Fruit fly (Drosophila melanogaster) whole organism, embryonic: ENCODE results near the gene CG8891.
A peak's percentile ranks its signal among the peaks of the same experiment; 100 is the strongest.

Experiments
- Ada2b ChIP-seq: fragments of 200-800 bp; sonication (Bioruptor generic); IDR thresholded peaks from 2 replicates; pipeline ENCODE4 v1.3.6; 2022; ENCODE audit warnings: missing biosample characterization, missing genetic modification characterization
- Blimp-1 ChIP-seq: fragments of 200-800 bp; sonication (Bioruptor generic); optimal IDR thresholded peaks from 3 replicates; lab custom pipeline; 2018; ENCODE audit warnings: missing biosample characterization, missing genetic modification characterization, mild to moderate bottlenecking, moderate library complexity, missing genetic modification reagents
- CG10267 ChIP-seq: fragments of 200-800 bp; sonication (Bioruptor generic); optimal IDR thresholded peaks from 2 replicates; lab custom pipeline; 2018; ENCODE audit warnings: missing biosample characterization, mild to moderate bottlenecking, missing genetic modification characterization, moderate library complexity
- CG10565 ChIP-seq: fragments of 200-800 bp; sonication (Bioruptor generic); optimal IDR thresholded peaks from 3 replicates; lab custom pipeline; 2016; ENCODE audit warnings: missing biosample characterization, mild to moderate bottlenecking, missing genetic modification characterization
- CG12155 ChIP-seq: fragments of 200-800 bp; sonication (Bioruptor generic); optimal IDR thresholded peaks from 3 replicates; lab custom pipeline; 2016; ENCODE audit warnings: missing biosample characterization, missing genetic modification characterization
- CG12299 ChIP-seq: fragments of 200-800 bp; sonication (Bioruptor generic); optimal IDR thresholded peaks from 2 replicates; lab custom pipeline; 2018; ENCODE audit warnings: missing biosample characterization, mild to moderate bottlenecking, missing genetic modification characterization
- CG12769 ChIP-seq: fragments of 200-800 bp; sonication (Bioruptor generic); optimal IDR thresholded peaks from 2 replicates; lab custom pipeline; 2019; ENCODE audit warnings: missing biosample characterization, mild to moderate bottlenecking, missing genetic modification characterization, moderate library complexity
- CG13123 ChIP-seq: fragments of 200-800 bp; sonication (Bioruptor generic); optimal IDR thresholded peaks from 2 replicates; lab custom pipeline; 2016; ENCODE audit warnings: missing biosample characterization, missing genetic modification characterization
- CG13424 ChIP-seq: fragments of 200-800 bp; sonication (Bioruptor generic); optimal IDR thresholded peaks from 2 replicates; lab custom pipeline; 2019; ENCODE audit warnings: missing biosample characterization, mild to moderate bottlenecking, missing genetic modification characterization, moderate library complexity
- CG14014 ChIP-seq: fragments of 200-800 bp; sonication (Bioruptor generic); IDR thresholded peaks from 2 replicates; pipeline ENCODE4 v1.3.6; 2022; ENCODE audit warnings: missing biosample characterization, missing genetic modification characterization
- CG15696 ChIP-seq: fragments of 200-800 bp; sonication (Bioruptor generic); optimal IDR thresholded peaks from 2 replicates; lab custom pipeline; 2019; ENCODE audit warnings: missing biosample characterization, mild to moderate bottlenecking, missing genetic modification characterization, moderate library complexity
- CG16779 ChIP-seq: fragments of 200-800 bp; sonication (Bioruptor generic); IDR thresholded peaks from 2 replicates; pipeline ENCODE4 v1.3.6; 2022; ENCODE audit warnings: missing biosample characterization, missing genetic modification characterization
- CG17829 ChIP-seq: fragments of 200-800 bp; optimal IDR thresholded peaks from 2 replicates; lab custom pipeline; 2019; ENCODE audit warnings: missing biosample characterization, mild to moderate bottlenecking, missing genetic modification characterization, moderate library complexity
- CG18599 ChIP-seq: fragments of 200-800 bp; sonication (Bioruptor generic); optimal IDR thresholded peaks from 3 replicates; lab custom pipeline; 2017; ENCODE audit warnings: missing biosample characterization, missing genetic modification characterization, mild to moderate bottlenecking, moderate library complexity, missing genetic modification reagents
- CG2199 ChIP-seq: fragments of 200-800 bp; sonication (Bioruptor generic); IDR thresholded peaks from 3 replicates; pipeline ENCODE4 v1.3.6; 2022; ENCODE audit warnings: missing biosample characterization, missing genetic modification characterization
- CG33213 ChIP-seq: fragments of 200-800 bp; sonication (Bioruptor generic); optimal IDR thresholded peaks from 3 replicates; lab custom pipeline; 2016; ENCODE audit warnings: missing biosample characterization, missing genetic modification characterization
- CG3838 ChIP-seq: fragments of 200-800 bp; sonication (Bioruptor generic); optimal IDR thresholded peaks from 3 replicates; lab custom pipeline; 2016; ENCODE audit warnings: missing biosample characterization, missing genetic modification characterization
- CG5953 ChIP-seq: fragments of 200-800 bp; sonication (Bioruptor generic); IDR thresholded peaks from 2 replicates; pipeline ENCODE4 v1.3.6; 2022; ENCODE audit warnings: missing biosample characterization, missing genetic modification characterization
- CG8281 ChIP-seq: fragments of 200-800 bp; sonication (Bioruptor generic); optimal IDR thresholded peaks from 2 replicates; lab custom pipeline; 2018; ENCODE audit warnings: missing biosample characterization, mild to moderate bottlenecking, missing genetic modification characterization, moderate library complexity
- CG9609 ChIP-seq: fragments of 200-800 bp; sonication (Bioruptor generic); optimal IDR thresholded peaks from 3 replicates; lab custom pipeline; 2016; ENCODE audit warnings: missing biosample characterization, missing genetic modification characterization
- Camta ChIP-seq: fragments of 200-800 bp; sonication (Bioruptor generic); optimal IDR thresholded peaks from 2 replicates; lab custom pipeline; 2016; ENCODE audit warnings: missing biosample characterization, missing genetic modification characterization
- Doc2 ChIP-seq: fragments of 200-800 bp; sonication (Bioruptor generic); IDR thresholded peaks from 2 replicates; pipeline ENCODE4 v1.3.6; 2022; ENCODE audit warnings: missing biosample characterization, missing genetic modification characterization
- Gsc ChIP-seq: fragments of 200-800 bp; sonication (Bioruptor generic); IDR thresholded peaks from 2 replicates; pipeline ENCODE4 v1.3.6; 2022; ENCODE audit warnings: missing biosample characterization, missing genetic modification characterization
- HLH3B ChIP-seq: fragments of 200-800 bp; sonication (Bioruptor generic); IDR thresholded peaks from 2 replicates; pipeline ENCODE4 v1.3.6; 2022; ENCODE audit warnings: missing biosample characterization, missing genetic modification characterization
- HmgD ChIP-seq: fragments of 200-800 bp; sonication (Bioruptor generic); optimal IDR thresholded peaks from 3 replicates; lab custom pipeline; 2016; ENCODE audit warnings: missing biosample characterization, missing genetic modification characterization
- Hmr ChIP-seq: fragments of 200-800 bp; sonication (Bioruptor generic); optimal IDR thresholded peaks from 3 replicates; lab custom pipeline; 2017; ENCODE audit warnings: mild to moderate bottlenecking, missing biosample characterization, missing genetic modification reagents, missing genetic modification characterization
- Hsf ChIP-seq: fragments of 200-800 bp; sonication (Bioruptor generic); optimal IDR thresholded peaks from 3 replicates; lab custom pipeline; 2016; ENCODE audit warnings: missing biosample characterization, missing genetic modification characterization
- Jarid2 ChIP-seq: fragments of 200-800 bp; sonication (Bioruptor generic); optimal IDR thresholded peaks from 3 replicates; lab custom pipeline; 2017; ENCODE audit warnings: mild to moderate bottlenecking, missing biosample characterization, missing genetic modification reagents, missing genetic modification characterization
- NC2α ChIP-seq: fragments of 200-800 bp; sonication (Bioruptor generic); optimal IDR thresholded peaks from 2 replicates; lab custom pipeline; 2016; ENCODE audit warnings: missing biosample characterization, missing genetic modification characterization
- Ravus ChIP-seq: fragments of 200-800 bp; sonication (Bioruptor generic); IDR thresholded peaks from 2 replicates; pipeline ENCODE4 v1.3.6; 2022; ENCODE audit warnings: missing biosample characterization, missing genetic modification characterization
- Sox100B ChIP-seq: fragments of 200-800 bp; sonication (Bioruptor generic); optimal IDR thresholded peaks from 3 replicates; lab custom pipeline; 2018; ENCODE audit warnings: missing biosample characterization, mild to moderate bottlenecking, missing genetic modification characterization
- Sry-δ ChIP-seq: fragments of 200-800 bp; sonication (Bioruptor generic); optimal IDR thresholded peaks from 2 replicates; lab custom pipeline; 2016; ENCODE audit warnings: missing biosample characterization, missing genetic modification characterization
- Tbp ChIP-seq: fragments of >200 bp; optimal IDR thresholded peaks from 2 replicates; lab custom pipeline; 2018; ENCODE audit warnings: missing biosample characterization, missing genetic modification characterization
- br ChIP-seq: fragments of >200 bp; optimal IDR thresholded peaks from 2 replicates; lab custom pipeline; 2017
- bsh ChIP-seq, 2 experiments: fragments of 200-800 bp; sonication (Bioruptor generic); optimal IDR thresholded peaks; 2 replicates each; lab custom pipeline; 2017 to 2018; ENCODE audit warnings: mild to moderate bottlenecking in 2 of 2, missing biosample characterization in 2 of 2, missing genetic modification characterization in 2 of 2, moderate library complexity in 1 of 2
- chm ChIP-seq: fragments of 200-800 bp; sonication (Bioruptor generic); IDR thresholded peaks from 2 replicates; pipeline ENCODE4 v1.3.6; 2022; ENCODE audit warnings: missing biosample characterization, missing genetic modification characterization
- dan ChIP-seq: fragments of 200-800 bp; sonication (Bioruptor generic); IDR thresholded peaks from 2 replicates; pipeline ENCODE4 v1.3.6; 2022; ENCODE audit warnings: missing biosample characterization, missing genetic modification characterization
- dmrt11E ChIP-seq: fragments of 200-800 bp; sonication (Bioruptor generic); optimal IDR thresholded peaks from 3 replicates; lab custom pipeline; 2018; ENCODE audit warnings: missing biosample characterization, mild to moderate bottlenecking, missing genetic modification characterization, moderate library complexity
- dmrt99B ChIP-seq: fragments of 200-800 bp; sonication (Bioruptor generic); optimal IDR thresholded peaks from 2 replicates; lab custom pipeline; 2018; ENCODE audit warnings: missing biosample characterization, mild to moderate bottlenecking, missing genetic modification characterization, moderate library complexity
- ewg ChIP-seq: fragments of 200-800 bp; sonication (Bioruptor generic); optimal IDR thresholded peaks from 3 replicates; lab custom pipeline; 2017; ENCODE audit warnings: mild to moderate bottlenecking, missing biosample characterization, missing genetic modification reagents, missing genetic modification characterization
- gsb-n ChIP-seq: fragments of 200-800 bp; sonication (Bioruptor generic); optimal IDR thresholded peaks from 3 replicates; lab custom pipeline; 2018; ENCODE audit warnings: missing biosample characterization, mild to moderate bottlenecking, missing genetic modification characterization
- kah ChIP-seq: fragments of 200-800 bp; sonication (Bioruptor generic); optimal IDR thresholded peaks from 2 replicates; lab custom pipeline; 2018; ENCODE audit warnings: missing biosample characterization, mild to moderate bottlenecking, missing genetic modification characterization
- klu ChIP-seq: fragments of 200-800 bp; sonication (Bioruptor generic); IDR thresholded peaks from 2 replicates; pipeline ENCODE4 v1.3.6; 2022; ENCODE audit warnings: missing biosample characterization, missing genetic modification characterization
- knrl ChIP-seq: fragments of 200-800 bp; sonication (Bioruptor generic); IDR thresholded peaks from 3 replicates; pipeline ENCODE4 v1.3.6; 2022; ENCODE audit warnings: missing biosample characterization, missing genetic modification characterization; ENCODE audit not compliant: partially characterized antibody
- mld ChIP-seq: fragments of 200-800 bp; sonication (Bioruptor generic); IDR thresholded peaks from 3 replicates; pipeline ENCODE4 v1.3.6; 2022; ENCODE audit warnings: missing biosample characterization, missing genetic modification characterization; ENCODE audit not compliant: partially characterized antibody
- onecut ChIP-seq: fragments of 200-800 bp; sonication (Bioruptor generic); IDR thresholded peaks from 2 replicates; pipeline ENCODE4 v1.3.6; 2022; ENCODE audit warnings: missing biosample characterization, missing genetic modification characterization
- pros ChIP-seq: fragments of 200-800 bp; sonication (Bioruptor generic); optimal IDR thresholded peaks from 3 replicates; lab custom pipeline; 2019; ENCODE audit warnings: missing biosample characterization, mild to moderate bottlenecking, missing genetic modification characterization, moderate library complexity
- repo ChIP-seq: fragments of 200-800 bp; sonication (Bioruptor generic); optimal IDR thresholded peaks from 2 replicates; lab custom pipeline; 2016; ENCODE audit warnings: missing biosample characterization, missing genetic modification characterization
- sim ChIP-seq: fragments of 200-800 bp; sonication (Bioruptor generic); IDR thresholded peaks from 2 replicates; pipeline ENCODE4 v1.3.6; 2022; ENCODE audit warnings: missing biosample characterization, missing genetic modification characterization

Gene CG8891

dm6 chr2L:5004677-5005463 lies 25.7 kb upstream of the CG8891 start (continued):
- TF ChIP-seq Jarid2 (peak; percentile 61), sim (GFP tag; lab: Robert Waterston, UW) (peak; percentile 81), chm (GFP tag; lab: Robert Waterston, UW) (peak; percentile 94), br (lab: Kevin White, UChicago) (no peak), CG2199 (GFP tag; lab: Robert Waterston, UW) (peak; percentile 79; the same call in 2 of the 3 replicates), Sox100B (GFP tag; lab: Kevin White, UChicago) (peak; percentile 87), CG33213 (GFP tag; lab: Kevin White, UChicago) (peak; percentile 93), HmgD (GFP tag; lab: Kevin White, UChicago) (peak; percentile 92), CG18599 (GFP tag; lab: Kevin White, UChicago) (peak; percentile 99), knrl (GFP tag; lab: Robert Waterston, UW) (no peak), Hsf (GFP tag; lab: Kevin White, UChicago) (peak; percentile 95), onecut (GFP tag; lab: Robert Waterston, UW) (peak; percentile 86), Tbp (no peak), CG12769 (peak; percentile 95), Sry-δ (GFP tag; lab: Kevin White, UChicago) (peak; percentile 69), kah (GFP tag; lab: Kevin White, UChicago) (peak; percentile 81), klu (GFP tag; lab: Robert Waterston, UW) (peak; percentile 92), pros (no peak), bsh (GFP tag; optimal IDR thresholded peaks at IDR 0.05; lab: Kevin White, UChicago) (peak; percentile 61 to 95), dmrt11E (tag; lab: Kevin White, UChicago) (peak; percentile 82), HLH3B (GFP tag; lab: Robert Waterston, UW) (peak; percentile 97), mld (GFP tag; lab: Robert Waterston, UW) (no peak), CG5953 (GFP tag; lab: Robert Waterston, UW) (peak; percentile 95), repo (peak; percentile 94), dmrt99B (tag; lab: Kevin White, UChicago) (peak; percentile 96), Camta (peak; percentile 92), CG13123 (GFP tag; lab: Kevin White, UChicago) (peak; percentile 80), CG3838 (GFP tag; lab: Kevin White, UChicago) (peak; percentile 70), Blimp-1 (GFP tag; lab: Kevin White, UChicago) (peak; percentile 90), CG14014 (GFP tag; lab: Robert Waterston, UW) (peak; percentile 98), CG16779 (GFP tag; lab: Robert Waterston, UW) (peak; percentile 93), Hmr (GFP tag; lab: Kevin White, UChicago) (peak; percentile 98), CG15696 (tag; lab: Kevin White, UChicago) (peak; percentile 80), CG17829 (tag; lab: Kevin White, UChicago) (peak; percentile 91), CG12155 (GFP tag; lab: Kevin White, UChicago) (peak; percentile 93), ewg (peak; percentile 97), CG12299 (tag; lab: Kevin White, UChicago) (peak; percentile 95), NC2α (GFP tag; lab: Kevin White, UChicago) (peak; percentile 83), CG10267 (peak; percentile 85), Ada2b (GFP tag; lab: Robert Waterston, UW) (peak; percentile 98), CG13424 (peak; percentile 95), Doc2 (peak; percentile 81), Ravus (GFP tag; lab: Robert Waterston, UW) (peak; percentile 90), CG9609 (peak; percentile 93), CG8281 (tag; lab: Kevin White, UChicago) (peak; percentile 84), dan (peak; percentile 78), Gsc (GFP tag; lab: Robert Waterston, UW) (peak; percentile 88), CG10565 (GFP tag; lab: Kevin White, UChicago) (peak; percentile 62), gsb-n (tag; lab: Kevin White, UChicago) (peak; percentile 88)
